Worm (Caenorhabditis elegans) whole organism, L1 larva: ENCODE measurements around the gene D1079.1.

Source experiments
- aha-1 ChIP-seq: fragments of 150-350 bp; optimal IDR thresholded peaks from 2 replicates; lab custom pipeline; 2014; ENCODE audit warnings: missing biosample characterization, missing genetic modification characterization
- aly-2 ChIP-seq: fragments of 150-350 bp; optimal IDR thresholded peaks from 2 replicates; lab custom pipeline; 2014; ENCODE audit warnings: missing biosample characterization, missing genetic modification characterization
- ceh-82 ChIP-seq, 3 experiments: fragments of 150-350 bp in 1 of 3; sonication (generic microtip) in 2 of 3; optimal IDR thresholded peaks; 2 replicates each; lab custom pipeline; 2014 to 2017; ENCODE audit warnings: missing biosample characterization in 3 of 3, missing genetic modification characterization in 3 of 3
- fkh-10 ChIP-seq: sonication (generic microtip); optimal IDR thresholded peaks from 2 replicates; lab custom pipeline; 2017; ENCODE audit warnings: missing biosample characterization, missing genetic modification reagents, missing genetic modification characterization
- mdl-1 ChIP-seq, 2 experiments: fragments of 150-350 bp; optimal IDR thresholded peaks; 2 replicates each; lab custom pipeline; 2014 to 2017; ENCODE audit warnings: missing biosample characterization in 2 of 2, missing genetic modification characterization in 2 of 2, inconsistent platforms in 1 of 2
- mep-1 ChIP-seq: fragments of 150-350 bp; optimal IDR thresholded peaks from 2 replicates; lab custom pipeline; 2014; ENCODE audit warnings: missing biosample characterization, missing genetic modification characterization
- nhr-12 ChIP-seq: sonication (generic microtip); optimal IDR thresholded peaks from 2 replicates; lab custom pipeline; 2017; ENCODE audit warnings: missing biosample characterization, missing genetic modification characterization
- nhr-28 ChIP-seq: fragments of 150-350 bp; optimal IDR thresholded peaks from 2 replicates; lab custom pipeline; 2014; ENCODE audit warnings: missing biosample characterization, missing genetic modification characterization
- nhr-85 ChIP-seq: sonication (generic microtip); peaks from one replicate; lab custom pipeline; 2016; ENCODE audit warnings: missing genetic modification characterization, inconsistent platforms, missing compliant biosample characterization
- pqm-1 ChIP-seq: sonication (generic microtip); optimal IDR thresholded peaks from 3 replicates; lab custom pipeline; 2017; ENCODE audit warnings: missing biosample characterization, missing genetic modification characterization
- snpc-4 ChIP-seq: fragments of 150-350 bp; optimal IDR thresholded peaks from 2 replicates; lab custom pipeline; 2014; ENCODE audit warnings: missing biosample characterization, missing genetic modification characterization
- xbp-1 ChIP-seq: sonication (generic microtip); optimal IDR thresholded peaks from 2 replicates; lab custom pipeline; 2016; ENCODE audit warnings: missing genetic modification characterization, missing compliant biosample characterization
- ztf-11 ChIP-seq, 2 experiments: sonication (generic microtip); optimal IDR thresholded peaks; 2 replicates each; lab custom pipeline; 2016 to 2017; ENCODE audit warnings: missing genetic modification characterization in 2 of 2, missing biosample characterization in 1 of 2, missing compliant biosample characterization in 1 of 2

DNA sequence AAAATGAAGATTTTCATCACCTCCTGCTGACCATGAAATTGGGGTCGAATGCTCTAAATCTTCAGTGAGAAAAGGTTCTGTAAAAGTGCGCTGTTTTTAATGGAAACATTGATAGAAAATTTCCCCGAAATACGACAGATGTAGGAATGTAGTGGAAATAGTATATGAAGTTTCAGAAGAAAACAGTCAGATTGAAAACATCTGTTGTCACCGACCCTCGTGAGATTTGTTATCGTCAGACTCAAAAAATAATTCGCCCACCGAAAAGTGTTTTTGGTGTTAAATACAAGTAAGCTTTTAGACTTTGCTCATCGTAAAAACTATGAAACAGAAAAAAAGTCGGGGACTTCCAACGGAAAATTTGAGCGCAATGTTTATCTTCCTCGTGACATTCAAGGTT lies 38.1 kb upstream of the D1079.1 start, which contains the start of gene F14H12.8:
- TF ChIP-seq nhr-28 (tag; lab: Kevin White, UChicago) (no peak), xbp-1 (tag; lab: Kevin White, UChicago) (no peak), ceh-82 (tag; optimal IDR thresholded peaks at IDR 0.05; lab: Kevin White, UChicago) (no peak), ztf-11 (tag; optimal IDR thresholded peaks at IDR 0.05; lab: Kevin White, UChicago) (no peak), nhr-85 (tag; lab: Kevin White, UChicago) (no peak), mep-1 (tag; lab: Kevin White, UChicago) (no peak), mdl-1 (tag; optimal IDR thresholded peaks at IDR 0.05; lab: Kevin White, UChicago) (no peak), aly-2 (tag; lab: Kevin White, UChicago) (no peak), pqm-1 (tag; lab: Kevin White, UChicago) (no peak), nhr-12 (no peak), aha-1 (no peak), fkh-10 (GFP tag; lab: Kevin White, UChicago) (no peak), snpc-4 (no peak)
